Worm (Caenorhabditis elegans) whole organism, mixed stage, embryonic: ENCODE data around the gene jip-1.

Source experiments
- M03D4.4 ChIP-seq: sonication (generic microtip); optimal IDR thresholded peaks from 2 replicates; lab custom pipeline; 2017; ENCODE audit warnings: mild to moderate bottlenecking, missing genetic modification characterization, missing compliant biosample characterization
- blmp-1 ChIP-seq: fragments of 150-350 bp; optimal IDR thresholded peaks from 2 replicates; lab custom pipeline; 2014; ENCODE audit warnings: missing biosample characterization, missing genetic modification characterization
- ceh-39 ChIP-seq: fragments of 150-350 bp; optimal IDR thresholded peaks from 2 replicates; lab custom pipeline; 2014; ENCODE audit warnings: missing biosample characterization, missing genetic modification characterization
- lsy-2 ChIP-seq: fragments of 150-350 bp; optimal IDR thresholded peaks from 2 replicates; lab custom pipeline; 2014; ENCODE audit warnings: missing biosample characterization, missing genetic modification characterization
- mep-1 ChIP-seq: fragments of 150-350 bp; optimal IDR thresholded peaks from 2 replicates; lab custom pipeline; 2017; ENCODE audit warnings: missing biosample characterization, missing genetic modification reagents, missing genetic modification characterization, inconsistent platforms
- nhr-237 ChIP-seq: fragments of 150-350 bp; optimal IDR thresholded peaks from 2 replicates; lab custom pipeline; 2014; ENCODE audit warnings: missing biosample characterization, missing genetic modification characterization
- ztf-11 ChIP-seq: fragments of 150-350 bp; optimal IDR thresholded peaks from 2 replicates; lab custom pipeline; 2014; ENCODE audit warnings: missing biosample characterization, missing genetic modification characterization

DNA sequence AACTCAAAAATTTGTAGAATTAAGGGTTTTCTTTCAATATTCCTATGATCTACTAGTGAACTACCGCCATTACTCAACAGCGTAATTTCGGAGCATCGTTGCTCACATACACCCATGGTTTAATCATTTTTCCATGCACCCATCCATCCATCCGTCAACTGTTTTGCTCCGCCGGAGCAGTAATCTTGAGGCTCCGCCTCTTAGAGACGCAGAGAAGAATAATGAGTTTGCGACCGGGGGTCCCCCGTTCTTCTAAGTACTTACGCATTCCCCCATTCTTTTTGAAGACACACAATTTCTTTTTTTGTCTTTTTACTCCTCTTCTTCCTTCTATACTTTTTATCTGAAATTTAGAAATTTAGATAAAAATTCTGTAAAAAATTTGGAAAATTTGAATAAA, 11.4 kb downstream of the jip-1 start:
- no peak for TF ChIP-seq mep-1 (tag; lab: Kevin White, UChicago)
- no peak for TF ChIP-seq ztf-11 (tag; lab: Kevin White, UChicago)
- TF ChIP-seq nhr-237 (tag; lab: Kevin White, UChicago), result no peak
- no peak for TF ChIP-seq lsy-2 (tag; lab: Kevin White, UChicago)
- no peak for TF ChIP-seq ceh-39 (tag; lab: Kevin White, UChicago)
- no peak for TF ChIP-seq M03D4.4 (tag; lab: Kevin White, UChicago)
- no peak for TF ChIP-seq blmp-1 (tag; lab: Kevin White, UChicago)
